Worm (Caenorhabditis elegans) whole organism, L4 larva: ENCODE measurements around the gene miz-1.
A peak's percentile ranks its signal among the peaks of the same experiment; 100 is the strongest.

Experiments used
- D1046.2 ChIP-seq: fragments of 200-800 bp; sonication (Bioruptor generic); IDR thresholded peaks from 2 replicates; pipeline ENCODE4 v1.3.6; 2022; ENCODE audit warnings: missing genetic modification characterization, missing compliant biosample characterization
- F26F4.8 ChIP-seq: fragments of 200-800 bp; sonication (Bioruptor generic); conservative IDR thresholded peaks from 2 replicates; pipeline ENCODE4 v1.3.6; 2022; ENCODE audit warnings: missing genetic modification characterization, missing compliant biosample characterization
- F44E2.7 ChIP-seq: fragments of 200-800 bp; sonication (Bioruptor generic); IDR thresholded peaks from 2 replicates; pipeline ENCODE4 v2.1.2; 2022; ENCODE audit warnings: missing genetic modification characterization, missing compliant biosample characterization
- F49E8.2 ChIP-seq: sonication (generic microtip); optimal IDR thresholded peaks from 2 replicates; lab custom pipeline; 2016; ENCODE audit warnings: missing compliant biosample characterization, mild to moderate bottlenecking, missing genetic modification characterization, borderline replicate concordance
- R02D3.7 ChIP-seq: fragments of 150-350 bp; sonication (generic microtip); optimal IDR thresholded peaks from 3 replicates; lab custom pipeline; 2014; ENCODE audit warnings: missing biosample characterization, missing genetic modification characterization
- T26A8.4 ChIP-seq: fragments of 200-800 bp; sonication (Bioruptor generic); IDR thresholded peaks from 2 replicates; pipeline ENCODE4 v1.3.6; 2022; ENCODE audit warnings: missing genetic modification characterization, missing compliant biosample characterization
- Y48G9A.11 ChIP-seq: fragments of 200-800 bp; sonication (Bioruptor generic); IDR thresholded peaks from 2 replicates; pipeline ENCODE4 v1.3.6; 2022; ENCODE audit warnings: missing genetic modification reagents, missing genetic modification characterization, missing compliant biosample characterization
- ZK546.5 ChIP-seq, 2 experiments: sonication (generic microtip); optimal IDR thresholded peaks; 2 replicates each; lab custom pipeline; 2017; ENCODE audit warnings: missing biosample characterization in 2 of 2, missing genetic modification characterization in 2 of 2
- aly-2 ChIP-seq: sonication (generic microtip); optimal IDR thresholded peaks from 2 replicates; lab custom pipeline; 2018; ENCODE audit warnings: missing biosample characterization, missing genetic modification characterization
- ceh-20 ChIP-seq: fragments of 200-800 bp; sonication (Bioruptor generic); IDR thresholded peaks from 2 replicates; pipeline ENCODE4 v1.3.6; 2022; ENCODE audit warnings: missing genetic modification reagents, missing genetic modification characterization, missing compliant biosample characterization
- ceh-28 ChIP-seq: fragments of 150-350 bp; optimal IDR thresholded peaks from 2 replicates; lab custom pipeline; 2014; ENCODE audit warnings: missing biosample characterization, missing genetic modification reagents, missing genetic modification characterization
- ceh-32 ChIP-seq: sonication (generic microtip); optimal IDR thresholded peaks from 2 replicates; lab custom pipeline; 2016; ENCODE audit warnings: mild to moderate bottlenecking, missing genetic modification characterization, missing compliant biosample characterization; ENCODE audit not compliant: poor library complexity
- ceh-44 ChIP-seq: fragments of 200-800 bp; sonication (Bioruptor generic); IDR thresholded peaks from 2 replicates; pipeline ENCODE4 v1.3.6; 2022; ENCODE audit warnings: missing genetic modification reagents, missing genetic modification characterization, missing compliant biosample characterization
- ceh-82 ChIP-seq: sonication (generic microtip); optimal IDR thresholded peaks from 2 replicates; lab custom pipeline; 2017; ENCODE audit warnings: missing biosample characterization, missing genetic modification characterization
- cey-2 ChIP-seq: sonication (generic microtip); optimal IDR thresholded peaks from 3 replicates; lab custom pipeline; 2017; ENCODE audit warnings: missing genetic modification characterization, mild to moderate bottlenecking, missing compliant biosample characterization, antibody characterized with exemption, borderline replicate concordance; ENCODE audit not compliant: insufficient read depth
- ctbp-1 ChIP-seq: fragments of 200-800 bp; sonication (Bioruptor generic); IDR thresholded peaks from 2 replicates; pipeline ENCODE4 v1.3.6; 2022; ENCODE audit warnings: missing genetic modification reagents, missing genetic modification characterization, missing compliant biosample characterization
- daf-12 ChIP-seq: fragments of 150-350 bp; optimal IDR thresholded peaks from 2 replicates; lab custom pipeline; 2014; ENCODE audit warnings: missing biosample characterization, missing genetic modification reagents, missing genetic modification characterization
- daf-16 ChIP-seq, 3 experiments: sonication (generic microtip); optimal IDR thresholded peaks; 2 replicates each; lab custom pipeline; 2016 to 2017; ENCODE audit warnings: missing genetic modification characterization in 3 of 3, missing genetic modification reagents in 3 of 3, mild to moderate bottlenecking in 2 of 3, missing compliant biosample characterization in 2 of 3, missing biosample characterization in 1 of 3, moderate library complexity in 1 of 3
- daf-19 ChIP-seq: fragments of 200-800 bp; sonication (Bioruptor generic); conservative IDR thresholded peaks from 2 replicates; pipeline ENCODE4 v1.3.6; 2022; ENCODE audit warnings: missing genetic modification characterization, missing compliant biosample characterization
- daf-8 ChIP-seq: fragments of 200-800 bp; sonication (Bioruptor generic); IDR thresholded peaks from 2 replicates; pipeline ENCODE4 v1.3.6; 2022; ENCODE audit warnings: missing genetic modification characterization, missing compliant biosample characterization
- dmd-6 ChIP-seq: fragments of 200-800 bp; sonication (Bioruptor generic); IDR thresholded peaks from 2 replicates; pipeline ENCODE4 v1.3.6; 2022; ENCODE audit warnings: missing genetic modification reagents, missing genetic modification characterization, missing compliant biosample characterization
- egl-27 ChIP-seq: sonication (generic microtip); optimal IDR thresholded peaks from 3 replicates; lab custom pipeline; 2017; ENCODE audit warnings: missing biosample characterization, missing genetic modification reagents, missing genetic modification characterization
- fos-1 ChIP-seq: fragments of 150-350 bp; optimal IDR thresholded peaks from 2 replicates; lab custom pipeline; 2014; ENCODE audit warnings: missing biosample characterization, missing genetic modification characterization
- hlh-11 ChIP-seq: fragments of 200-800 bp; sonication (Bioruptor generic); optimal IDR thresholded peaks from 2 replicates; lab custom pipeline; 2018; ENCODE audit warnings: mild to moderate bottlenecking, missing genetic modification characterization, missing compliant biosample characterization
- hmg-1.1 ChIP-seq: fragments of 200-800 bp; sonication (Bioruptor generic); IDR thresholded peaks from 2 replicates; pipeline ENCODE4 v1.3.6; 2022; ENCODE audit warnings: missing genetic modification reagents, missing genetic modification characterization, missing compliant biosample characterization
- jun-1 ChIP-seq: fragments of 150-350 bp; optimal IDR thresholded peaks from 2 replicates; lab custom pipeline; 2014; ENCODE audit warnings: missing biosample characterization, missing genetic modification reagents, missing genetic modification characterization
- lin-1 ChIP-seq: fragments of 200-800 bp; sonication (Bioruptor generic); IDR thresholded peaks from 2 replicates; pipeline ENCODE4 v1.3.6; 2022; ENCODE audit warnings: missing genetic modification reagents, missing genetic modification characterization, missing compliant biosample characterization
- lin-15B ChIP-seq: fragments of 150-350 bp; sonication (generic microtip); optimal IDR thresholded peaks from 3 replicates; lab custom pipeline; 2014; ENCODE audit warnings: missing biosample characterization, missing genetic modification characterization
- lir-3 ChIP-seq: sonication (generic microtip); optimal IDR thresholded peaks from 2 replicates; lab custom pipeline; 2016; ENCODE audit warnings: mild to moderate bottlenecking, missing genetic modification characterization, missing compliant biosample characterization
- madf-5 ChIP-seq, 2 experiments: fragments of 200-800 bp; sonication (Bioruptor generic); IDR thresholded peaks; 2 replicates each; pipeline ENCODE4 v1.3.6; 2022; ENCODE audit warnings: missing compliant biosample characterization in 2 of 2, missing genetic modification characterization in 2 of 2
- madf-9 ChIP-seq: fragments of 200-800 bp; sonication (Bioruptor generic); conservative IDR thresholded peaks from 2 replicates; pipeline ENCODE4 v1.3.6; 2022; ENCODE audit warnings: missing genetic modification reagents, missing genetic modification characterization, missing compliant biosample characterization
- mdl-1 ChIP-seq, 2 experiments: fragments of 150-350 bp in 1 of 2; sonication (generic microtip) in 1 of 2; optimal IDR thresholded peaks; 2 replicates each; lab custom pipeline; 2014 to 2017; ENCODE audit warnings: missing biosample characterization in 2 of 2, missing genetic modification characterization in 2 of 2
- mdt-29 ChIP-seq: fragments of 200-800 bp; sonication (Bioruptor generic); IDR thresholded peaks from 2 replicates; pipeline ENCODE4 v1.3.6; 2022; ENCODE audit warnings: missing genetic modification reagents, missing genetic modification characterization, missing compliant biosample characterization
- mep-1 ChIP-seq: fragments of 150-350 bp; sonication (generic microtip); optimal IDR thresholded peaks from 3 replicates; lab custom pipeline; 2014; ENCODE audit warnings: missing biosample characterization, missing genetic modification characterization
- mxl-2 ChIP-seq: fragments of 200-800 bp; sonication (Bioruptor generic); conservative IDR thresholded peaks from 2 replicates; pipeline ENCODE4 v1.3.6; 2022; ENCODE audit warnings: missing genetic modification reagents, missing genetic modification characterization, missing compliant biosample characterization
- mxl-3 ChIP-seq: fragments of 200-800 bp; sonication (Bioruptor generic); optimal IDR thresholded peaks from 2 replicates; lab custom pipeline; 2018; ENCODE audit warnings: mild to moderate bottlenecking, missing genetic modification characterization, missing compliant biosample characterization
- nhr-10 ChIP-seq: fragments of 150-350 bp; optimal IDR thresholded peaks from 2 replicates; lab custom pipeline; 2014; ENCODE audit warnings: missing biosample characterization, missing genetic modification characterization
- nhr-11 ChIP-seq: fragments of 150-350 bp; optimal IDR thresholded peaks from 2 replicates; lab custom pipeline; 2014; ENCODE audit warnings: missing biosample characterization, missing genetic modification characterization
- nhr-111 ChIP-seq: fragments of 200-800 bp; sonication (Bioruptor generic); optimal IDR thresholded peaks from 2 replicates; lab custom pipeline; 2018; ENCODE audit warnings: mild to moderate bottlenecking, missing genetic modification characterization, missing compliant biosample characterization
- nhr-237 ChIP-seq: sonication (generic microtip); optimal IDR thresholded peaks from 2 replicates; lab custom pipeline; 2017; ENCODE audit warnings: missing biosample characterization, missing genetic modification characterization
- nhr-28 ChIP-seq: fragments of 150-350 bp; optimal IDR thresholded peaks from 2 replicates; lab custom pipeline; 2014; ENCODE audit warnings: missing biosample characterization, missing genetic modification characterization
- nhr-41 ChIP-seq: fragments of 200-800 bp; sonication (Bioruptor generic); IDR thresholded peaks from 2 replicates; pipeline ENCODE4 v1.3.6; 2022; ENCODE audit warnings: missing genetic modification reagents, missing genetic modification characterization, missing compliant biosample characterization
- nhr-42 ChIP-seq: fragments of 200-800 bp; sonication (Bioruptor generic); IDR thresholded peaks from 2 replicates; pipeline ENCODE4 v1.3.6; 2022; ENCODE audit warnings: missing genetic modification characterization, missing compliant biosample characterization
- nhr-76 ChIP-seq: fragments of 150-350 bp; optimal IDR thresholded peaks from 2 replicates; lab custom pipeline; 2014; ENCODE audit warnings: missing biosample characterization, missing genetic modification characterization
- nhr-77 ChIP-seq: fragments of 150-350 bp; optimal IDR thresholded peaks from 2 replicates; lab custom pipeline; 2014; ENCODE audit warnings: missing biosample characterization, missing genetic modification characterization
- saeg-2 ChIP-seq: fragments of 200-800 bp; sonication (Bioruptor generic); IDR thresholded peaks from 2 replicates; pipeline ENCODE4 v1.3.6; 2022; ENCODE audit warnings: missing genetic modification reagents, missing genetic modification characterization, missing compliant biosample characterization
- tag-97 ChIP-seq: fragments of 200-800 bp; sonication (Bioruptor generic); IDR thresholded peaks from 2 replicates; pipeline ENCODE4 v1.3.6; 2022; ENCODE audit warnings: missing genetic modification characterization, missing compliant biosample characterization
- unc-130 ChIP-seq: sonication (generic microtip); optimal IDR thresholded peaks from 2 replicates; lab custom pipeline; 2016; ENCODE audit warnings: missing genetic modification reagents, missing genetic modification characterization, missing compliant biosample characterization
- zag-1 ChIP-seq: fragments of 150-350 bp; optimal IDR thresholded peaks from 2 replicates; lab custom pipeline; 2014; ENCODE audit warnings: missing biosample characterization, missing genetic modification characterization
- zfp-2 ChIP-seq: sonication (generic microtip); optimal IDR thresholded peaks from 2 replicates; lab custom pipeline; 2016; ENCODE audit warnings: mild to moderate bottlenecking, missing genetic modification characterization, missing compliant biosample characterization
- zfp-3 ChIP-seq: fragments of 200-800 bp; sonication (Bioruptor generic); conservative IDR thresholded peaks from 2 replicates; pipeline ENCODE4 v1.3.6; 2022; ENCODE audit warnings: missing genetic modification reagents, missing genetic modification characterization, missing compliant biosample characterization
- zip-11 ChIP-seq: fragments of 200-800 bp; sonication (Bioruptor generic); IDR thresholded peaks from 2 replicates; pipeline ENCODE4 v1.3.6; 2022; ENCODE audit warnings: missing genetic modification characterization, missing compliant biosample characterization

miz-1 gene

ce11 chrIV:10810820-10811219 is 1.4 kb upstream of the miz-1 start (continued):
- no peak for TF ChIP-seq nhr-10 (tag; lab: Kevin White, UChicago)
- no peak for TF ChIP-seq madf-5 (GFP tag; IDR thresholded peaks at IDR 0.05; lab: Robert Waterston, UW)
- TF ChIP-seq madf-9 = no peak
- TF ChIP-seq hmg-1.1 = no peak
- TF ChIP-seq zag-1 = no peak
- no peak for TF ChIP-seq F26F4.8 (GFP tag; lab: Robert Waterston, UW)
- TF ChIP-seq mxl-2 (GFP tag; lab: Robert Waterston, UW) = no peak
- no peak for TF ChIP-seq ceh-82 (tag; lab: Kevin White, UChicago)
- TF ChIP-seq jun-1 (tag; lab: Kevin White, UChicago) = no peak
- TF ChIP-seq cey-2 (tag; lab: Kevin White, UChicago) = no peak
- TF ChIP-seq nhr-76 (tag; lab: Kevin White, UChicago) = no peak
- TF ChIP-seq nhr-11 (tag; lab: Kevin White, UChicago) = no peak
- no peak for TF ChIP-seq F49E8.2 (tag; lab: Kevin White, UChicago)
- TF ChIP-seq daf-19 = no peak
- TF ChIP-seq F44E2.7 (GFP tag; lab: Robert Waterston, UW) = no peak
- TF ChIP-seq lin-1 (GFP tag; lab: Robert Waterston, UW) = no peak
- no peak for TF ChIP-seq ceh-28 (tag; lab: Kevin White, UChicago)
- no peak for TF ChIP-seq lin-15B (tag; lab: Kevin White, UChicago)
- peak; percentile 5 for TF ChIP-seq mep-1 (tag; lab: Kevin White, UChicago)
- TF ChIP-seq ceh-44 (GFP tag; lab: Robert Waterston, UW) = no peak
- peak; percentile 78 for TF ChIP-seq nhr-28 (tag; lab: Kevin White, UChicago)
- TF ChIP-seq nhr-237 (tag; lab: Kevin White, UChicago) = no peak
- TF ChIP-seq daf-8 (GFP tag; lab: Robert Waterston, UW) = no peak
- TF ChIP-seq dmd-6 = peak; percentile 75
- TF ChIP-seq mdl-1 (tag; optimal IDR thresholded peaks at IDR 0.05; lab: Kevin White, UChicago) = no peak
- TF ChIP-seq daf-16 (GFP tag; optimal IDR thresholded peaks at IDR 0.05; lab: Kevin White, UChicago) = no peak
- TF ChIP-seq daf-16 (tag; optimal IDR thresholded peaks at IDR 0.05; lab: Kevin White, UChicago) = peak; percentile 60
- TF ChIP-seq hlh-11 = peak; percentile 52
- no peak for TF ChIP-seq ctbp-1 (GFP tag; lab: Robert Waterston, UW)
- TF ChIP-seq nhr-111 = no peak
- 0 out of 2 replicates have a peak, but pooled peaks have one; percentile 51 for TF ChIP-seq ceh-20 (GFP tag; lab: Robert Waterston, UW)
- TF ChIP-seq lir-3 = no peak
- TF ChIP-seq zfp-2 (tag; lab: Kevin White, UChicago) = no peak
- no peak for TF ChIP-seq ceh-32 (tag; lab: Kevin White, UChicago)
- TF ChIP-seq mxl-3 (GFP tag; lab: Kevin White, UChicago) = peak; percentile 12
- TF ChIP-seq nhr-42 (GFP tag; lab: Robert Waterston, UW) = no peak
- no peak for TF ChIP-seq saeg-2
- TF ChIP-seq nhr-41 (GFP tag; lab: Robert Waterston, UW) = peak; percentile 44; the same call in 1 of the 2 replicates
- no peak for TF ChIP-seq nhr-77
- no peak for TF ChIP-seq Y48G9A.11 (GFP tag; lab: Robert Waterston, UW)
- no peak for TF ChIP-seq zip-11 (GFP tag; lab: Robert Waterston, UW)
- no peak for TF ChIP-seq ZK546.5 (tag; optimal IDR thresholded peaks at IDR 0.05; lab: Kevin White, UChicago)
- TF ChIP-seq T26A8.4 (GFP tag; lab: Robert Waterston, UW) = no peak
- no peak for TF ChIP-seq tag-97 (GFP tag; lab: Robert Waterston, UW)
- no peak for TF ChIP-seq daf-12
- TF ChIP-seq egl-27 = no peak
- no peak for TF ChIP-seq R02D3.7 (tag; lab: Kevin White, UChicago)
- no peak for TF ChIP-seq D1046.2 (GFP tag; lab: Robert Waterston, UW)
- no peak for TF ChIP-seq unc-130 (GFP tag; lab: Kevin White, UChicago)
- TF ChIP-seq fos-1 (tag; lab: Kevin White, UChicago) = no peak
- TF ChIP-seq zfp-3 (GFP tag; lab: Robert Waterston, UW) = no peak
- TF ChIP-seq mdt-29 (GFP tag; lab: Robert Waterston, UW) = no peak
- TF ChIP-seq aly-2 (tag; lab: Kevin White, UChicago) = no peak
